Worm (Caenorhabditis elegans): ENCODE data around the gene F54E7.6.

- TF ChIP-seq dao-5 (tag; optimal IDR thresholded peaks at IDR 0.05) (no peak), him-1 (tag; optimal IDR thresholded peaks at IDR 0.05) (no peak)
These were observed 40.7 kb downstream of the F54E7.6 start for ce11 chrIII:5620186-5620585.
